Worm (Caenorhabditis elegans) whole organism, L3 larva: Measurements from ENCODE around the gene D1086.3.

ENCODE experiments used
- R02D3.7 ChIP-seq: fragments of 150-350 bp; optimal IDR thresholded peaks from 2 replicates; lab custom pipeline; 2014; ENCODE audit warnings: missing biosample characterization, missing genetic modification characterization
- aly-2 ChIP-seq: fragments of 150-350 bp; optimal IDR thresholded peaks from 2 replicates; lab custom pipeline; 2014; ENCODE audit warnings: missing biosample characterization, missing genetic modification characterization
- ama-1 ChIP-seq: fragments of 150-350 bp; optimal IDR thresholded peaks from 2 replicates; lab custom pipeline; 2018
- ceh-28 ChIP-seq: fragments of 150-350 bp; optimal IDR thresholded peaks from 2 replicates; lab custom pipeline; 2014; ENCODE audit warnings: missing biosample characterization, missing genetic modification reagents, missing genetic modification characterization
- ceh-82 ChIP-seq: fragments of 150-350 bp; optimal IDR thresholded peaks from 2 replicates; lab custom pipeline; 2014; ENCODE audit warnings: missing biosample characterization, missing genetic modification characterization
- ceh-9 ChIP-seq: sonication (generic microtip); optimal IDR thresholded peaks from 2 replicates; lab custom pipeline; 2018; ENCODE audit warnings: missing biosample characterization, missing genetic modification characterization
- daf-12 ChIP-seq: fragments of 150-350 bp; optimal IDR thresholded peaks from 2 replicates; lab custom pipeline; 2014; ENCODE audit warnings: missing biosample characterization, missing genetic modification reagents, missing genetic modification characterization
- egl-27 ChIP-seq: sonication (generic microtip); optimal IDR thresholded peaks from 4 replicates; lab custom pipeline; 2017; ENCODE audit warnings: missing biosample characterization, missing genetic modification reagents, missing genetic modification characterization
- egl-5 ChIP-seq: fragments of 150-350 bp; optimal IDR thresholded peaks from 2 replicates; lab custom pipeline; 2017; ENCODE audit warnings: missing biosample characterization, missing genetic modification reagents, missing genetic modification characterization, inconsistent platforms
- elt-1 ChIP-seq: fragments of 150-350 bp; optimal IDR thresholded peaks from 2 replicates; lab custom pipeline; 2014; ENCODE audit warnings: missing biosample characterization, missing genetic modification characterization
- elt-2 ChIP-seq: sonication (generic microtip); optimal IDR thresholded peaks from 2 replicates; lab custom pipeline; 2016; ENCODE audit warnings: missing genetic modification reagents, mild to moderate bottlenecking, missing genetic modification characterization, missing compliant biosample characterization
- elt-3 ChIP-seq, 3 experiments: fragments of 150-350 bp in 1 of 3; sonication (generic microtip) in 2 of 3; optimal IDR thresholded peaks; 2 replicates in 2 of 3; 4 replicates in 1 of 3; lab custom pipeline; 2014 to 2017; ENCODE audit warnings: missing biosample characterization in 3 of 3, missing genetic modification characterization in 3 of 3
- eor-1 ChIP-seq, 2 experiments: fragments of 150-350 bp; optimal IDR thresholded peaks; 2 replicates each; lab custom pipeline; 2014 to 2018; ENCODE audit warnings: missing biosample characterization in 2 of 2, missing genetic modification characterization in 2 of 2
- fkh-10 ChIP-seq: sonication (generic microtip); optimal IDR thresholded peaks from 2 replicates; lab custom pipeline; 2017; ENCODE audit warnings: missing biosample characterization, missing genetic modification reagents, missing genetic modification characterization
- fkh-2 ChIP-seq: fragments of 150-350 bp; optimal IDR thresholded peaks from 2 replicates; lab custom pipeline; 2014; ENCODE audit warnings: missing biosample characterization, missing genetic modification reagents, missing genetic modification characterization
- fos-1 ChIP-seq: fragments of 150-350 bp; optimal IDR thresholded peaks from 2 replicates; lab custom pipeline; 2014; ENCODE audit warnings: missing biosample characterization, missing genetic modification characterization
- hmg-11 ChIP-seq: sonication (generic microtip); optimal IDR thresholded peaks from 2 replicates; lab custom pipeline; 2016; ENCODE audit warnings: missing genetic modification characterization, missing compliant biosample characterization
- jun-1 ChIP-seq: fragments of 150-350 bp; optimal IDR thresholded peaks from 2 replicates; lab custom pipeline; 2014; ENCODE audit warnings: missing biosample characterization, missing genetic modification reagents, missing genetic modification characterization
- lin-15B ChIP-seq: fragments of 150-350 bp; optimal IDR thresholded peaks from 2 replicates; lab custom pipeline; 2014; ENCODE audit warnings: missing biosample characterization, missing genetic modification characterization
- lin-39 ChIP-seq: fragments of 150-350 bp; optimal IDR thresholded peaks from 2 replicates; lab custom pipeline; 2018; ENCODE audit warnings: missing biosample characterization, missing genetic modification reagents, missing genetic modification characterization
- lsy-12 ChIP-seq: sonication (generic microtip); optimal IDR thresholded peaks from 2 replicates; lab custom pipeline; 2016; ENCODE audit warnings: mild to moderate bottlenecking, missing genetic modification characterization, missing compliant biosample characterization
- mdl-1 ChIP-seq: fragments of 150-350 bp; optimal IDR thresholded peaks from 2 replicates; lab custom pipeline; 2014; ENCODE audit warnings: missing biosample characterization, missing genetic modification characterization
- mml-1 ChIP-seq: fragments of 150-350 bp; sonication (generic microtip); optimal IDR thresholded peaks from 3 replicates; lab custom pipeline; 2014; ENCODE audit warnings: missing biosample characterization, missing genetic modification characterization
- nfya-1 ChIP-seq: sonication (generic microtip); optimal IDR thresholded peaks from 2 replicates; lab custom pipeline; 2017; ENCODE audit warnings: missing genetic modification characterization, mild to moderate bottlenecking, missing compliant biosample characterization, antibody characterized with exemption, moderate library complexity; ENCODE audit not compliant: insufficient read depth
- nhr-11 ChIP-seq: fragments of 150-350 bp; optimal IDR thresholded peaks from 2 replicates; lab custom pipeline; 2014; ENCODE audit warnings: missing biosample characterization, missing genetic modification characterization
- nhr-23 ChIP-seq: fragments of 150-350 bp; optimal IDR thresholded peaks from 2 replicates; lab custom pipeline; 2014; ENCODE audit warnings: missing biosample characterization, missing genetic modification reagents, missing genetic modification characterization
- nhr-237 ChIP-seq: fragments of 150-350 bp; optimal IDR thresholded peaks from 2 replicates; lab custom pipeline; 2014; ENCODE audit warnings: missing biosample characterization, missing genetic modification characterization
- nhr-25 ChIP-seq: sonication (generic microtip); optimal IDR thresholded peaks from 2 replicates; lab custom pipeline; 2017; ENCODE audit warnings: missing biosample characterization, missing genetic modification characterization
- nhr-28 ChIP-seq: fragments of 150-350 bp; optimal IDR thresholded peaks from 2 replicates; lab custom pipeline; 2014; ENCODE audit warnings: missing biosample characterization, missing genetic modification characterization
- nhr-43 ChIP-seq: sonication (generic microtip); optimal IDR thresholded peaks from 2 replicates; lab custom pipeline; 2016; ENCODE audit warnings: mild to moderate bottlenecking, missing genetic modification characterization, missing compliant biosample characterization; ENCODE audit not compliant: poor library complexity, severe bottlenecking
- nhr-67 ChIP-seq: fragments of 150-350 bp; optimal IDR thresholded peaks from 2 replicates; lab custom pipeline; 2014; ENCODE audit warnings: missing biosample characterization, missing genetic modification characterization
- nhr-76 ChIP-seq: fragments of 150-350 bp; sonication (generic microtip); optimal IDR thresholded peaks from 5 replicates; lab custom pipeline; 2014; ENCODE audit warnings: missing biosample characterization, missing genetic modification characterization
- nhr-77 ChIP-seq: fragments of 150-350 bp; optimal IDR thresholded peaks from 2 replicates; lab custom pipeline; 2014; ENCODE audit warnings: missing biosample characterization, missing genetic modification characterization
- pha-4 ChIP-seq: fragments of 150-350 bp; optimal IDR thresholded peaks from 2 replicates; lab custom pipeline; 2014; ENCODE audit warnings: missing biosample characterization, missing genetic modification reagents, missing genetic modification characterization
- pqm-1 ChIP-seq: fragments of 150-350 bp; optimal IDR thresholded peaks from 2 replicates; lab custom pipeline; 2017; ENCODE audit warnings: missing biosample characterization, missing genetic modification characterization, inconsistent platforms
- skn-1 ChIP-seq: fragments of 150-350 bp; optimal IDR thresholded peaks from 2 replicates; lab custom pipeline; 2014; ENCODE audit warnings: missing biosample characterization, missing genetic modification characterization
- snpc-4 ChIP-seq: fragments of 150-350 bp; optimal IDR thresholded peaks from 2 replicates; lab custom pipeline; 2014; ENCODE audit warnings: missing biosample characterization, missing genetic modification characterization
- tbx-2 ChIP-seq: sonication (generic microtip); optimal IDR thresholded peaks from 2 replicates; lab custom pipeline; 2016; ENCODE audit warnings: mild to moderate bottlenecking, missing genetic modification characterization, missing compliant biosample characterization
- unc-39 ChIP-seq: sonication (generic microtip); optimal IDR thresholded peaks from 4 replicates; lab custom pipeline; 2017; ENCODE audit warnings: missing biosample characterization, missing genetic modification characterization
- unc-62 ChIP-seq: fragments of 150-350 bp; sonication (generic microtip); optimal IDR thresholded peaks from 4 replicates; lab custom pipeline; 2014; ENCODE audit warnings: missing biosample characterization, missing genetic modification reagents, missing genetic modification characterization
- zag-1 ChIP-seq: fragments of 150-350 bp; optimal IDR thresholded peaks from 2 replicates; lab custom pipeline; 2014; ENCODE audit warnings: missing biosample characterization, missing genetic modification characterization
- ztf-11 ChIP-seq: fragments of 150-350 bp; optimal IDR thresholded peaks from 2 replicates; lab custom pipeline; 2014; ENCODE audit warnings: missing biosample characterization, missing genetic modification characterization
- ztf-4 ChIP-seq: fragments of 150-350 bp; optimal IDR thresholded peaks from 2 replicates; lab custom pipeline; 2014; ENCODE audit warnings: missing biosample characterization, missing genetic modification characterization

The D1086.3 gene

DNA sequence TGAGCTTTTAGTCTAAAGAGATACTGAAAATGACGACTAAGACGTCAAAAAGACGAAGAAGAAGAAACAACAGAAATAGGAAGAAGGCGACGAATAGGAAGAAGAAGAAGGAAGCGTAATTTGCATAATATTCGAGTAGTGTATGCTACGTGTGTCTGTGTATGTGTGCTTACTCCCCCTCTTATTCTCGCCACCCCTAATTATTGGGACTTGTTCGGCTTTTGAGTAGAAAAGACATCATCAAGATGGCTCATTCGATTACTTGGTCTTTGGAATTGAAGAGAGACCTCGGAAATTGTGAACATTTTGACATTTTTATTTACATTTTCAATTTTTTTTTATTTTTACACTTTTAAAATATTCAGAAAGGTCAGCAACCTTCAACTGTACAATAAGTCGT lies 37.6 kb downstream of the D1086.3 start:
- TF ChIP-seq egl-27 (tag; lab: Kevin White, UChicago) (no peak), mdl-1 (tag; lab: Kevin White, UChicago) (no peak), skn-1 (tag; lab: Kevin White, UChicago) (no peak), nhr-67 (tag; lab: Kevin White, UChicago) (no peak), unc-62 (GFP tag; lab: Kevin White, UChicago) (no peak), R02D3.7 (tag; lab: Kevin White, UChicago) (no peak), mml-1 (no peak), ztf-4 (tag; lab: Kevin White, UChicago) (no peak), fos-1 (tag; lab: Kevin White, UChicago) (no peak), tbx-2 (tag; lab: Kevin White, UChicago) (no peak), fkh-10 (no peak), fkh-2 (no peak), aly-2 (tag; lab: Kevin White, UChicago) (no peak), zag-1 (tag; lab: Kevin White, UChicago) (no peak), lin-39 (tag; lab: Kevin White, UChicago) (no peak), nhr-237 (tag; lab: Kevin White, UChicago) (no peak)

- TF ChIP-seq nhr-237 (tag; lab: Kevin White, UChicago) = no peak
- peak; percentile 39 for TF ChIP-seq elt-2 (tag; lab: Kevin White, UChicago)
- TF ChIP-seq pqm-1 = peak; percentile 31
- no peak for TF ChIP-seq mml-1
- peak; percentile 38 for TF ChIP-seq ceh-28 (tag; lab: Kevin White, UChicago)
- no peak for TF ChIP-seq elt-1 (tag; lab: Kevin White, UChicago)
- no peak for TF ChIP-seq nhr-76 (tag; lab: Kevin White, UChicago)
- peak; percentile 22 for TF ChIP-seq nfya-1 (tag; lab: Kevin White, UChicago)
- no peak for TF ChIP-seq lsy-12
- TF ChIP-seq eor-1 (tag; optimal IDR thresholded peaks at IDR 0.05; lab: Kevin White, UChicago) = no peak
- no peak for TF ChIP-seq ztf-11
- TF ChIP-seq, all 47 proteins: peak for 4
These were observed 40.6 kb downstream of the D1086.3 start for ce11 chrV:14133002-14133763.

DNA sequence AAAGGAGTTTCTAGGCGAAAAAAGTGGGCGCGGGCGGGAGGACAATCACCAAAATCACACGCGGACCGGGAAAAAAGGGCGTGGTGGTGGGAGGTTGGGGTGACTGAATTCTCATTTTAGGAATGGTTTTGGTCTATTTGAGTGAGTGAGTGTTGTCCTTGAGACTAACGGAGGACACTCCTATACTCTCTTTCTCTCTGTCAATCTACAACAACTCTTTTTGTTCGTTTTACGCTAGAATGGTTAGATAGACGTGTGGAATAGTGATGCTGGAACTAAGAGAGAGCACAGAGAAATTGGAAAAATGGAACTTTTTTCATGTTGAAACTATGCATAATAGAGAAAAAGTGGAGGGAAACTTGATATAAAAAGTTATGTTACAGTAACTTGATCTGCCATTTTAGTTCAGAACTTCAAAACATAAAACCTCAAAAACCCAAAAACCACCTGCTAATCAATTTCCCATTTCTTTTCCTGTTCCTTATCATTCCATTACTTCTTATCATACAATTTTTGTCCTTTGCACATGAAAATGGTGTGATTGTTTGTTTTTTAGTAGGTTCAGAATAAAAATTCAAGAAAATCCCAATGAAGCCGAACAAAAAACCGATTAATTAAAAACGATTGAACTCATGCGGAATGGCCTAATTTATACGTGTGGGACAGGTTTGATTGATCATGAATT lies 42.3 kb downstream of the D1086.3 start:
- TF ChIP-seq nfya-1 (tag; lab: Kevin White, UChicago) (no peak), ceh-9 (tag; lab: Kevin White, UChicago) (no peak), daf-12 (no peak), lin-39 (tag; lab: Kevin White, UChicago) (no peak), nhr-25 (no peak), nhr-77 (no peak), unc-62 (GFP tag; lab: Kevin White, UChicago) (no peak), pha-4 (tag; lab: Kevin White, UChicago) (peak; percentile 10), nhr-76 (tag; lab: Kevin White, UChicago) (no peak), unc-39 (no peak), zag-1 (tag; lab: Kevin White, UChicago) (no peak), pqm-1 (peak; percentile 85), elt-2 (tag; lab: Kevin White, UChicago) (peak; percentile 78), ama-1 (no peak), ztf-11 (no peak)

- TF ChIP-seq ceh-82 (tag; lab: Kevin White, UChicago) = no peak
- TF ChIP-seq elt-3 (tag; optimal IDR thresholded peaks at IDR 0.05; lab: Kevin White, UChicago) = peak in 1 of 3 experiments; percentile 18
- no peak for TF ChIP-seq mml-1
- TF ChIP-seq nhr-43 (tag; lab: Kevin White, UChicago) = peak; percentile 33
- no peak for TF ChIP-seq ama-1
- TF ChIP-seq egl-5 (tag; lab: Kevin White, UChicago) = no peak
- TF ChIP-seq elt-2 (tag; lab: Kevin White, UChicago) = peak; percentile 55
- peak; percentile 65 for TF ChIP-seq hmg-11
- TF ChIP-seq lin-15B (tag; lab: Kevin White, UChicago) = peak; percentile 33
- peak; percentile 77 for TF ChIP-seq nhr-25
- no peak for TF ChIP-seq nhr-11 (tag; lab: Kevin White, UChicago)
- peak; percentile 61 for TF ChIP-seq lsy-12
- peak; percentile 47 for TF ChIP-seq lin-39 (tag; lab: Kevin White, UChicago)
- TF ChIP-seq mdl-1 (tag; lab: Kevin White, UChicago) = peak; percentile 62
- peak; percentile 93 for TF ChIP-seq pha-4 (tag; lab: Kevin White, UChicago)
- TF ChIP-seq unc-62 (GFP tag; lab: Kevin White, UChicago) = no peak
- TF ChIP-seq ceh-28 (tag; lab: Kevin White, UChicago) = peak; percentile 17
- TF ChIP-seq nfya-1 (tag; lab: Kevin White, UChicago) = peak; percentile 79
- no peak for TF ChIP-seq zag-1 (tag; lab: Kevin White, UChicago)
- peak; percentile 1 for TF ChIP-seq tbx-2 (tag; lab: Kevin White, UChicago)
- TF ChIP-seq jun-1 (tag; lab: Kevin White, UChicago) = peak; percentile 52
- no peak for TF ChIP-seq unc-39
- no peak for TF ChIP-seq nhr-28 (tag; lab: Kevin White, UChicago)
- TF ChIP-seq nhr-23 (tag; lab: Kevin White, UChicago) = peak; percentile 90
- no peak for TF ChIP-seq nhr-76 (tag; lab: Kevin White, UChicago)
- no peak for TF ChIP-seq nhr-77
- no peak for TF ChIP-seq eor-1 (tag; optimal IDR thresholded peaks at IDR 0.05; lab: Kevin White, UChicago)
- TF ChIP-seq snpc-4 = peak; percentile 49
These were observed 43.6 kb downstream of the D1086.3 start for ce11 chrV:14136152-14136551.
